Fruit fly (Drosophila melanogaster) whole organism, pupa: ENCODE measurements around the gene Cyp4c3.

ENCODE experiments used
- CG10348 ChIP-seq: fragments of 200-800 bp; sonication (Bioruptor generic); IDR thresholded peaks from 2 replicates; pipeline ENCODE4 v1.3.6; 2022; ENCODE audit warnings: missing biosample characterization, missing genetic modification characterization
- CG12605 ChIP-seq: fragments of 200-800 bp; sonication (Bioruptor generic); IDR thresholded peaks from 2 replicates; pipeline ENCODE4 v1.3.6; 2022; ENCODE audit warnings: missing biosample characterization, missing genetic modification characterization
- CG17806 ChIP-seq: fragments of 200-800 bp; sonication (Bioruptor generic); optimal IDR thresholded peaks from 2 replicates; lab custom pipeline; 2018; ENCODE audit warnings: missing biosample characterization, mild to moderate bottlenecking, missing genetic modification characterization, moderate library complexity
- CG32121 ChIP-seq: fragments of 200-800 bp; sonication (Bioruptor generic); IDR thresholded peaks from 2 replicates; pipeline ENCODE4 v1.3.6; 2022; ENCODE audit warnings: missing biosample characterization, missing genetic modification characterization
- CG34367 ChIP-seq: fragments of 200-800 bp; sonication (Bioruptor generic); optimal IDR thresholded peaks from 2 replicates; lab custom pipeline; 2018; ENCODE audit warnings: missing biosample characterization, mild to moderate bottlenecking, missing genetic modification characterization
- CG8301 ChIP-seq: fragments of 200-800 bp; sonication (Bioruptor generic); optimal IDR thresholded peaks from 2 replicates; lab custom pipeline; 2018; ENCODE audit warnings: missing biosample characterization, mild to moderate bottlenecking, missing genetic modification characterization
- CG9948 ChIP-seq: fragments of 200-800 bp; sonication (Bioruptor generic); optimal IDR thresholded peaks from 2 replicates; lab custom pipeline; 2018; ENCODE audit warnings: missing biosample characterization, mild to moderate bottlenecking, missing genetic modification characterization, moderate library complexity
- D1 ChIP-seq: fragments of 200-800 bp; sonication (Bioruptor generic); optimal IDR thresholded peaks from 2 replicates; lab custom pipeline; 2018; ENCODE audit warnings: missing biosample characterization, mild to moderate bottlenecking, missing genetic modification characterization, moderate library complexity
- EcR ChIP-seq: fragments of 200-800 bp; sonication (Bioruptor generic); optimal IDR thresholded peaks from 3 replicates; lab custom pipeline; 2019; ENCODE audit warnings: missing biosample characterization, missing genetic modification characterization, mild to moderate bottlenecking, moderate library complexity, missing genetic modification reagents
- Ets98B ChIP-seq: fragments of 200-800 bp; sonication (Bioruptor generic); IDR thresholded peaks from 2 replicates; pipeline ENCODE4 v1.3.6; 2022; ENCODE audit warnings: missing biosample characterization, missing genetic modification characterization
- Snoo ChIP-seq: fragments of 200-800 bp; sonication (Bioruptor generic); optimal IDR thresholded peaks from 3 replicates; lab custom pipeline; 2017; ENCODE audit warnings: missing biosample characterization, mild to moderate bottlenecking, missing genetic modification characterization, inconsistent platforms
- fd96Ca ChIP-seq: fragments of 200-800 bp; sonication (Bioruptor generic); IDR thresholded peaks from 3 replicates; pipeline ENCODE4 v1.3.6; 2022; ENCODE audit warnings: missing biosample characterization, missing genetic modification characterization
- gl ChIP-seq: fragments of 200-800 bp; sonication (Bioruptor generic); optimal IDR thresholded peaks from 2 replicates; lab custom pipeline; 2018; ENCODE audit warnings: missing biosample characterization, mild to moderate bottlenecking, missing genetic modification characterization

DNA sequence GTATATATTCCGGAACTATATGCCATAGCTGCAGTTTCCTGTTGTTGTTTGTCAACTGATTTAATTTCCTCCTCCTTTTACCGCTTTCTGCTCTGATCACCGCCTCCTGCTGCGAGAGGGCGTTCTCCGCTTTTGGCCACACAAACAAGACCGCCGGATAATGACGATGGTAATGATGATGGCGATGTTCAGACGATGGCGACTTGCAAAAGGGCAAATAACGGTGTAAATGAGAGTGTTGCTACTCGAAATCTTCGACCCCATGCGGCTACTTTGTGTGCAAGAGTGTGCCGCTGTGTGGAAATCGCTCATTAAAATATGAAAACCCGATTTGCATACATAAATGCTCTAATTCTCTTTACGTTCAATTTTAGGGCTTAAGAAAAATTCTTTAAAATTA lies 28.0 kb upstream of the Cyp4c3 start:
- TF ChIP-seq Ets98B = no peak
- TF ChIP-seq CG17806 = no peak
- TF ChIP-seq fd96Ca (GFP tag; lab: Robert Waterston, UW) = no peak
- TF ChIP-seq gl (tag; lab: Kevin White, UChicago) = no peak
- no peak for TF ChIP-seq CG12605
- no peak for TF ChIP-seq CG34367 (tag; lab: Kevin White, UChicago)
- no peak for TF ChIP-seq CG10348 (GFP tag; lab: Robert Waterston, UW)
- no peak for TF ChIP-seq CG32121 (GFP tag; lab: Robert Waterston, UW)
- TF ChIP-seq CG9948 (tag; lab: Kevin White, UChicago) = no peak
- TF ChIP-seq D1 (tag; lab: Kevin White, UChicago) = no peak
- no peak for TF ChIP-seq Snoo (tag; lab: Kevin White, UChicago)
- no peak for TF ChIP-seq CG8301 (tag; lab: Kevin White, UChicago)
- TF ChIP-seq EcR (GFP tag; lab: Kevin White, UChicago) = no peak
